Worm (Caenorhabditis elegans) whole organism, early embryonic: ENCODE measurements around the gene W08A12.3.

ENCODE experiments used
- aly-1 ChIP-seq: sonication (generic microtip); optimal IDR thresholded peaks from 2 replicates; lab custom pipeline; 2016; ENCODE audit warnings: missing genetic modification characterization, missing compliant biosample characterization
- ama-1 ChIP-seq: fragments of 150-350 bp; optimal IDR thresholded peaks from 2 replicates; lab custom pipeline; 2014
- ceh-13 ChIP-seq: fragments of 200-800 bp; sonication (Bioruptor generic); optimal IDR thresholded peaks from 2 replicates; lab custom pipeline; 2018; ENCODE audit warnings: mild to moderate bottlenecking, missing genetic modification characterization, missing compliant biosample characterization
- ceh-36 ChIP-seq: sonication (generic microtip); optimal IDR thresholded peaks from 2 replicates; lab custom pipeline; 2016; ENCODE audit warnings: missing genetic modification characterization, inconsistent platforms, missing compliant biosample characterization
- ets-7 ChIP-seq: sonication (generic microtip); optimal IDR thresholded peaks from 2 replicates; lab custom pipeline; 2016; ENCODE audit warnings: missing genotype, missing genetic modification characterization, missing compliant biosample characterization
- flt-1 ChIP-seq: fragments of 200-800 bp; sonication (Bioruptor generic); IDR thresholded peaks from 2 replicates; pipeline ENCODE4 v1.3.6; 2022; ENCODE audit warnings: missing genetic modification characterization, missing compliant biosample characterization
- hmg-4 ChIP-seq: fragments of 200-800 bp; sonication (Bioruptor generic); optimal IDR thresholded peaks from 2 replicates; lab custom pipeline; 2018; ENCODE audit warnings: mild to moderate bottlenecking, missing genetic modification characterization, missing compliant biosample characterization
- scrt-1 ChIP-seq: fragments of 200-800 bp; sonication (Bioruptor generic); IDR thresholded peaks from 2 replicates; pipeline ENCODE4 v1.3.6; 2022; ENCODE audit warnings: missing genetic modification characterization, missing compliant biosample characterization
- sea-1 ChIP-seq: fragments of 200-800 bp; sonication (Bioruptor generic); conservative IDR thresholded peaks from 2 replicates; pipeline ENCODE4 v1.3.6; 2022; ENCODE audit warnings: missing genetic modification characterization, missing compliant biosample characterization
- tbx-37 ChIP-seq: fragments of 200-800 bp; sonication (Bioruptor generic); conservative IDR thresholded peaks from 2 replicates; pipeline ENCODE4 v1.3.6; 2022; ENCODE audit warnings: missing genetic modification reagents, missing genetic modification characterization, missing compliant biosample characterization
- tra-4 ChIP-seq: sonication (generic microtip); optimal IDR thresholded peaks from 2 replicates; lab custom pipeline; 2017; ENCODE audit warnings: missing genetic modification characterization, missing compliant biosample characterization

ce11 chrV:3706893-3707292 lies 24.2 kb downstream of the W08A12.3 start:
- TF ChIP-seq ets-7 (tag; lab: Kevin White, UChicago) (no peak), ceh-36 (tag; lab: Kevin White, UChicago) (no peak), scrt-1 (GFP tag; lab: Robert Waterston, UW) (no peak), flt-1 (GFP tag; lab: Robert Waterston, UW) (no peak), ama-1 (lab: Kevin White, UChicago) (no peak), ceh-13 (GFP tag; lab: Kevin White, UChicago) (no peak), tra-4 (tag; lab: Kevin White, UChicago) (no peak), aly-1 (tag; lab: Kevin White, UChicago) (no peak), hmg-4 (GFP tag; lab: Kevin White, UChicago) (no peak), sea-1 (GFP tag; lab: Robert Waterston, UW) (no peak), tbx-37 (GFP tag; lab: Robert Waterston, UW) (no peak)
